Worm (Caenorhabditis elegans) whole organism, L1 larva: ENCODE data around the gene C29F9.2.

Experiments used
- C34B4.2 ChIP-seq: sonication (generic microtip); optimal IDR thresholded peaks from 2 replicates; lab custom pipeline; 2017; ENCODE audit warnings: mild to moderate bottlenecking, missing genetic modification characterization, missing compliant biosample characterization
- Y116A8C.19 ChIP-seq: sonication (generic microtip); optimal IDR thresholded peaks from 2 replicates; lab custom pipeline; 2016; ENCODE audit warnings: missing compliant biosample characterization, missing genetic modification characterization, borderline replicate concordance
- ama-1 ChIP-seq: fragments of 150-350 bp; optimal IDR thresholded peaks from 2 replicates; lab custom pipeline; 2014
- ceh-63 ChIP-seq: fragments of 200-800 bp; sonication (Bioruptor generic); optimal IDR thresholded peaks from 2 replicates; lab custom pipeline; 2018; ENCODE audit warnings: mild to moderate bottlenecking, missing genetic modification characterization, missing compliant biosample characterization
- ceh-8 ChIP-seq: fragments of 200-800 bp; sonication (Bioruptor generic); optimal IDR thresholded peaks from 2 replicates; lab custom pipeline; 2018; ENCODE audit warnings: mild to moderate bottlenecking, missing genetic modification characterization, moderate library complexity, missing compliant biosample characterization
- ceh-82 ChIP-seq, 3 experiments: fragments of 150-350 bp in 1 of 3; sonication (generic microtip) in 2 of 3; optimal IDR thresholded peaks; 2 replicates each; lab custom pipeline; 2014 to 2017; ENCODE audit warnings: missing biosample characterization in 3 of 3, missing genetic modification characterization in 3 of 3
- ceh-88 ChIP-seq: fragments of 200-800 bp; sonication (Bioruptor generic); IDR thresholded peaks from 2 replicates; pipeline ENCODE4 v1.3.6; 2022; ENCODE audit warnings: missing genetic modification characterization, missing compliant biosample characterization
- ces-1 ChIP-seq: fragments of 150-350 bp; optimal IDR thresholded peaks from 2 replicates; lab custom pipeline; 2014; ENCODE audit warnings: missing biosample characterization, missing genetic modification reagents, missing genetic modification characterization
- dsc-1 ChIP-seq: sonication (generic microtip); optimal IDR thresholded peaks from 2 replicates; lab custom pipeline; 2016; ENCODE audit warnings: mild to moderate bottlenecking, missing genetic modification characterization, missing compliant biosample characterization
- egl-27 ChIP-seq, 2 experiments: fragments of 150-350 bp in 1 of 2; sonication (generic microtip); optimal IDR thresholded peaks; 3 replicates each; lab custom pipeline; 2017 to 2018; ENCODE audit warnings: missing biosample characterization in 2 of 2, missing genetic modification characterization in 2 of 2, missing genetic modification reagents in 2 of 2
- elt-2 ChIP-seq: sonication (generic microtip); optimal IDR thresholded peaks from 2 replicates; lab custom pipeline; 2016; ENCODE audit warnings: missing genetic modification characterization, mild to moderate bottlenecking, inconsistent platforms, missing compliant biosample characterization, missing genetic modification reagents
- grh-1 ChIP-seq: fragments of 200-800 bp; sonication (Bioruptor generic); IDR thresholded peaks from 2 replicates; pipeline ENCODE4 v1.3.6; 2022; ENCODE audit warnings: missing genetic modification reagents, missing genetic modification characterization, missing compliant biosample characterization
- lin-13 ChIP-seq: fragments of 150-350 bp; optimal IDR thresholded peaks from 2 replicates; lab custom pipeline; 2014; ENCODE audit warnings: missing biosample characterization, missing genetic modification reagents, missing genetic modification characterization
- lin-14 ChIP-seq: fragments of 200-800 bp; sonication (Bioruptor generic); optimal IDR thresholded peaks from 2 replicates; lab custom pipeline; 2018; ENCODE audit warnings: mild to moderate bottlenecking, missing genetic modification characterization, moderate library complexity, missing compliant biosample characterization
- lir-3 ChIP-seq: sonication (generic microtip); optimal IDR thresholded peaks from 2 replicates; lab custom pipeline; 2016; ENCODE audit warnings: mild to moderate bottlenecking, missing genetic modification characterization, moderate library complexity, missing compliant biosample characterization; ENCODE audit not compliant: poor library complexity
- mdl-1 ChIP-seq, 2 experiments: fragments of 150-350 bp; optimal IDR thresholded peaks; 2 replicates each; lab custom pipeline; 2014 to 2017; ENCODE audit warnings: missing biosample characterization in 2 of 2, missing genetic modification characterization in 2 of 2, inconsistent platforms in 1 of 2
- nhr-19 ChIP-seq: fragments of 200-800 bp; sonication (Bioruptor generic); conservative IDR thresholded peaks from 2 replicates; pipeline ENCODE4 v1.3.6; 2022; ENCODE audit warnings: missing genetic modification characterization, missing compliant biosample characterization
- nhr-20 ChIP-seq: sonication (generic microtip); optimal IDR thresholded peaks from 2 replicates; lab custom pipeline; 2016; ENCODE audit warnings: mild to moderate bottlenecking, missing genetic modification characterization, missing compliant biosample characterization
- nhr-237 ChIP-seq: fragments of 150-350 bp; optimal IDR thresholded peaks from 2 replicates; lab custom pipeline; 2014; ENCODE audit warnings: missing biosample characterization, missing genetic modification characterization
- nhr-47 ChIP-seq: sonication (generic microtip); optimal IDR thresholded peaks from 2 replicates; lab custom pipeline; 2016; ENCODE audit warnings: mild to moderate bottlenecking, missing genetic modification characterization, moderate library complexity, missing compliant biosample characterization
- nhr-77 ChIP-seq: fragments of 150-350 bp; optimal IDR thresholded peaks from 2 replicates; lab custom pipeline; 2014; ENCODE audit warnings: missing biosample characterization, missing genetic modification characterization
- nhr-84 ChIP-seq: sonication (generic microtip); optimal IDR thresholded peaks from 2 replicates; lab custom pipeline; 2017; ENCODE audit warnings: missing biosample characterization, missing genetic modification characterization
- pax-3 ChIP-seq: fragments of 200-800 bp; sonication (Bioruptor generic); optimal IDR thresholded peaks from 2 replicates; lab custom pipeline; 2018; ENCODE audit warnings: mild to moderate bottlenecking, missing genetic modification characterization, moderate library complexity, missing compliant biosample characterization
- pqm-1 ChIP-seq: sonication (generic microtip); optimal IDR thresholded peaks from 3 replicates; lab custom pipeline; 2017; ENCODE audit warnings: missing biosample characterization, missing genetic modification characterization
- snu-23 ChIP-seq: sonication (generic microtip); optimal IDR thresholded peaks from 2 replicates; lab custom pipeline; 2016; ENCODE audit warnings: missing genetic modification characterization, missing compliant biosample characterization
- sptf-1 ChIP-seq: fragments of 150-350 bp; optimal IDR thresholded peaks from 2 replicates; lab custom pipeline; 2014; ENCODE audit warnings: missing biosample characterization, missing genetic modification characterization
- swsn-7 ChIP-seq: sonication (generic microtip); optimal IDR thresholded peaks from 2 replicates; lab custom pipeline; 2016; ENCODE audit warnings: missing genetic modification characterization, missing compliant biosample characterization
- tlp-1 ChIP-seq: fragments of 150-350 bp; optimal IDR thresholded peaks from 2 replicates; lab custom pipeline; 2014; ENCODE audit warnings: missing biosample characterization, missing genetic modification characterization
- unc-30 ChIP-seq: sonication (generic microtip); optimal IDR thresholded peaks from 2 replicates; lab custom pipeline; 2017; ENCODE audit warnings: missing biosample characterization, missing genetic modification characterization
- unc-86 ChIP-seq: sonication (generic microtip); optimal IDR thresholded peaks from 2 replicates; lab custom pipeline; 2016; ENCODE audit warnings: missing genetic modification characterization, missing compliant biosample characterization
- unc-98 ChIP-seq: fragments of 200-800 bp; sonication (Bioruptor generic); IDR thresholded peaks from 2 replicates; pipeline ENCODE4 v1.3.6; 2022; ENCODE audit warnings: missing genetic modification characterization, missing compliant biosample characterization
- zag-1 ChIP-seq: fragments of 150-350 bp; optimal IDR thresholded peaks from 2 replicates; lab custom pipeline; 2014; ENCODE audit warnings: missing biosample characterization, missing genetic modification characterization
- ztf-4 ChIP-seq: fragments of 150-350 bp; optimal IDR thresholded peaks from 2 replicates; lab custom pipeline; 2014; ENCODE audit warnings: missing biosample characterization, missing genetic modification characterization

Gene C29F9.2

DNA sequence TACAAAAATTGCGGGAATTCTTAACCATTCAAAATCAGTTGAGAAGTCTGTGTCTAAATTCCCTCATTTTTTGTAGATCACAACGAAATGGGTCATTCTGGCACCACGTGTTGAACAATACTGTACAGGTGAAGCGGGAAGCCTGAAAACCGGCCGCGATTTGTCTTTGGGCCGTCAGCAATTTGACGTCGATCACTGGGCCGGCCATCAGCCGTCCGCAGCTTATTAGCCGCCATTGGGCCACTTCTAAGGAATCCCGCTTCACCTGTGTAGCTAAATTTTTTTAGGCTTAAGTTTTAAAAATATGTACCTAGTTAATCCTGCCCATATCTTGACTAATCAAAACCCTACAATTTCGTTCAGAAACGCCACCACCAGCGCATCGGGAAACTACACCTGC is 28.9 kb downstream of the C29F9.2 start:
- TF ChIP-seq unc-86 (tag; lab: Kevin White, UChicago) (no peak), mdl-1 (tag; optimal IDR thresholded peaks at IDR 0.05; lab: Kevin White, UChicago) (no peak), grh-1 (GFP tag; lab: Robert Waterston, UW) (no peak), ceh-8 (GFP tag; lab: Kevin White, UChicago) (no peak), nhr-84 (tag; lab: Kevin White, UChicago) (no peak), Y116A8C.19 (tag; lab: Kevin White, UChicago) (no peak), ztf-4 (tag; lab: Kevin White, UChicago) (no peak), unc-98 (GFP tag; lab: Robert Waterston, UW) (no peak), unc-30 (tag; lab: Kevin White, UChicago) (no peak)

- TF ChIP-seq tlp-1 (tag; lab: Kevin White, UChicago) (no peak), swsn-7 (tag; lab: Kevin White, UChicago) (no peak), ceh-82 (tag; optimal IDR thresholded peaks at IDR 0.05; lab: Kevin White, UChicago) (no peak), lin-13 (GFP tag; lab: Kevin White, UChicago) (no peak), elt-2 (tag; lab: Kevin White, UChicago) (no peak), lir-3 (tag; lab: Kevin White, UChicago) (no peak), pax-3 (tag; lab: Kevin White, UChicago) (no peak)
Observed at ce11 chrIII:164775-165174, 34.0 kb downstream of the C29F9.2 start, which contains the start of gene F40G9.8. Gene F40G9.8, minus strand, starts transcription at chrIII:164875.

DNA sequence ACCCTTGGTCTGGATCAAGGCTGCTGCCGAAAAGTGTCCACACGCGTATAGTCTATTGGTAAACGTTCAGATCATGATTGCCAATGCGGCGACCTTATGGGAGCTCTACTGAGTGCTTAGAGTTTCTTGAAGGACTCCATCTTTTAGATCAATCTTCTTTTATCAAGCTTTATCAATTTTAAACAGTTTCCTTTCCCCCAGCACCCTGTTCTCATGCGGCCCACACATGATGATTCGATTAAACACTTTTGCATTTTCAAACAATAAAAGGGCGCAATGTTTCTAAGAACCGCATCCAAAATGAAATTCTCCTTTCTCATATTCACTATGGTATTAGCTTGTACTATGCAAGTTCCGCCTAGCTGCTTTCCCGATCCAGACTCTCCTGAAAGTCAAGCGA is 34.6 kb downstream of the C29F9.2 start, which contains the start of gene F40G9.7:
F40G9.7 (plus strand) TSS at position 301 of the 400 bp plus-strand sequence.
- TF ChIP-seq snu-23 (GFP tag; lab: Kevin White, UChicago) (no peak), elt-2 (tag; lab: Kevin White, UChicago) (no peak), nhr-20 (tag; lab: Kevin White, UChicago) (no peak), zag-1 (no peak), ces-1 (GFP tag; lab: Kevin White, UChicago) (no peak), nhr-47 (tag; lab: Kevin White, UChicago) (no peak)

- TF ChIP-seq ceh-63 (GFP tag; lab: Kevin White, UChicago): no peak
- no peak for TF ChIP-seq pqm-1
- TF ChIP-seq unc-30 (tag; lab: Kevin White, UChicago): no peak
- no peak for TF ChIP-seq ceh-88 (GFP tag; lab: Robert Waterston, UW)
- no peak for TF ChIP-seq sptf-1 (tag; lab: Kevin White, UChicago)
- TF ChIP-seq nhr-19: no peak
- no peak for TF ChIP-seq lin-14
- no peak for TF ChIP-seq C34B4.2 (tag; lab: Kevin White, UChicago)
- TF ChIP-seq, all 84 proteins: peak for 0
Observed at ce11 chrIII:169478-169877, 38.7 kb downstream of the C29F9.2 start, which contains the start of gene F40G9.18. Gene F40G9.18, minus strand, starts transcription at chrIII:169578.

DNA sequence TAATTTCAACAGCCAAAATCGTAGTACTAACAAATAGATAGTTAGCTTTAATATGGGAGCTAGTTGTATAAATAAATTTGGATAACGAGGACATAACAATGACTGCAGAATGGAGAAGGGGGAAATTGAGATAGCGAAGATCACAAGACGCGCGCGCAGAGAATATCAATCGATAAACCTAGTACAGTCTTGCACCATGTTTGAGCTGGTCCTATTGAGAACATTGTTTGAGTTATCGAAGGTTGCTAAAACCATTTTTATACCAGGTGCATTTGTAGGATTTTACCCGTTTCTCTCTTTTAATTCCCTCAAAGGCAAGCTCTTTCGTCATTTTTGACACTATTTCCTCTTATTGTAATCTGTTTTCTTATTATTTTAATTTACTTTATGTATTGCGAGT is 40.9 kb downstream of the C29F9.2 start, which contains the start of the genes F40G9.9 and F40G9.12:
F40G9.9 (minus strand) TSS at position 101 of the 400 bp plus-strand sequence.
F40G9.12 (plus strand) TSS at position 231 of the 400 bp plus-strand sequence.
- TF ChIP-seq dsc-1 (tag; lab: Kevin White, UChicago) (no peak), egl-27 (tag; optimal IDR thresholded peaks at IDR 0.05; lab: Kevin White, UChicago) (no peak), tlp-1 (tag; lab: Kevin White, UChicago) (no peak), ama-1 (lab: Kevin White, UChicago) (no peak), mdl-1 (tag; optimal IDR thresholded peaks at IDR 0.05; lab: Kevin White, UChicago) (no peak), nhr-77 (tag; lab: Kevin White, UChicago) (no peak), nhr-237 (tag; lab: Kevin White, UChicago) (no peak)
